Worm (Caenorhabditis elegans) whole organism, L4 larva: ENCODE data around the gene Y37H2A.13.

Experiments
- Y105C5A.15 ChIP-seq: fragments of 200-800 bp; sonication (Bioruptor generic); IDR thresholded peaks from 2 replicates; pipeline ENCODE4 v1.3.6; 2022; ENCODE audit warnings: missing genetic modification characterization, missing compliant biosample characterization
- Y48G9A.11 ChIP-seq: fragments of 200-800 bp; sonication (Bioruptor generic); IDR thresholded peaks from 2 replicates; pipeline ENCODE4 v1.3.6; 2022; ENCODE audit warnings: missing genetic modification reagents, missing genetic modification characterization, missing compliant biosample characterization
- ZK337.2 ChIP-seq: fragments of 200-800 bp; sonication (Bioruptor generic); IDR thresholded peaks from 2 replicates; pipeline ENCODE4 v1.3.6; 2022; ENCODE audit warnings: missing genetic modification reagents, missing genetic modification characterization, missing compliant biosample characterization
- arid-1 ChIP-seq: fragments of 200-800 bp; sonication (Bioruptor generic); conservative IDR thresholded peaks from 2 replicates; pipeline ENCODE4 v1.3.6; 2022; ENCODE audit warnings: missing genetic modification reagents, missing genetic modification characterization, missing compliant biosample characterization
- ceh-20 ChIP-seq: fragments of 200-800 bp; sonication (Bioruptor generic); IDR thresholded peaks from 2 replicates; pipeline ENCODE4 v1.3.6; 2022; ENCODE audit warnings: missing genetic modification reagents, missing genetic modification characterization, missing compliant biosample characterization
- ceh-32 ChIP-seq: sonication (generic microtip); optimal IDR thresholded peaks from 2 replicates; lab custom pipeline; 2016; ENCODE audit warnings: mild to moderate bottlenecking, missing genetic modification characterization, missing compliant biosample characterization; ENCODE audit not compliant: poor library complexity
- daf-12 ChIP-seq: fragments of 150-350 bp; optimal IDR thresholded peaks from 2 replicates; lab custom pipeline; 2014; ENCODE audit warnings: missing biosample characterization, missing genetic modification reagents, missing genetic modification characterization
- dmd-6 ChIP-seq: fragments of 200-800 bp; sonication (Bioruptor generic); IDR thresholded peaks from 2 replicates; pipeline ENCODE4 v1.3.6; 2022; ENCODE audit warnings: missing genetic modification reagents, missing genetic modification characterization, missing compliant biosample characterization
- dmd-8 ChIP-seq: fragments of 200-800 bp; sonication (Bioruptor generic); IDR thresholded peaks from 2 replicates; pipeline ENCODE4 v1.3.6; 2022; ENCODE audit warnings: missing genetic modification characterization, missing compliant biosample characterization
- dmd-9 ChIP-seq: fragments of 200-800 bp; sonication (Bioruptor generic); IDR thresholded peaks from 2 replicates; pipeline ENCODE4 v1.3.6; 2022; ENCODE audit warnings: missing genetic modification reagents, missing genetic modification characterization, missing compliant biosample characterization
- duxl-1 ChIP-seq: sonication (generic microtip); optimal IDR thresholded peaks from 2 replicates; lab custom pipeline; 2016; ENCODE audit warnings: mild to moderate bottlenecking, missing genetic modification characterization, moderate library complexity, missing compliant biosample characterization; ENCODE audit not compliant: poor library complexity
- dve-1 ChIP-seq: sonication (generic microtip); optimal IDR thresholded peaks from 2 replicates; lab custom pipeline; 2017; ENCODE audit warnings: antibody characterized with exemption, mild to moderate bottlenecking, missing genetic modification characterization, missing compliant biosample characterization; ENCODE audit not compliant: insufficient read depth
- hmg-1.1 ChIP-seq: fragments of 200-800 bp; sonication (Bioruptor generic); IDR thresholded peaks from 2 replicates; pipeline ENCODE4 v1.3.6; 2022; ENCODE audit warnings: missing genetic modification reagents, missing genetic modification characterization, missing compliant biosample characterization
- jun-1 ChIP-seq: fragments of 150-350 bp; optimal IDR thresholded peaks from 2 replicates; lab custom pipeline; 2014; ENCODE audit warnings: missing biosample characterization, missing genetic modification reagents, missing genetic modification characterization
- lin-15B ChIP-seq: fragments of 150-350 bp; sonication (generic microtip); optimal IDR thresholded peaks from 3 replicates; lab custom pipeline; 2014; ENCODE audit warnings: missing biosample characterization, missing genetic modification characterization
- lin-29 ChIP-seq: fragments of 200-800 bp; sonication (Bioruptor generic); IDR thresholded peaks from 2 replicates; pipeline ENCODE4 v1.3.6; 2022; ENCODE audit warnings: missing genetic modification reagents, missing genetic modification characterization, missing compliant biosample characterization
- lir-3 ChIP-seq: sonication (generic microtip); optimal IDR thresholded peaks from 2 replicates; lab custom pipeline; 2016; ENCODE audit warnings: mild to moderate bottlenecking, missing genetic modification characterization, missing compliant biosample characterization
- mdl-1 ChIP-seq, 2 experiments: fragments of 150-350 bp in 1 of 2; sonication (generic microtip) in 1 of 2; optimal IDR thresholded peaks; 2 replicates each; lab custom pipeline; 2014 to 2017; ENCODE audit warnings: missing biosample characterization in 2 of 2, missing genetic modification characterization in 2 of 2
- mdt-29 ChIP-seq: fragments of 200-800 bp; sonication (Bioruptor generic); IDR thresholded peaks from 2 replicates; pipeline ENCODE4 v1.3.6; 2022; ENCODE audit warnings: missing genetic modification reagents, missing genetic modification characterization, missing compliant biosample characterization
- mes-2 ChIP-seq: sonication (generic microtip); optimal IDR thresholded peaks from 2 replicates; lab custom pipeline; 2016; ENCODE audit warnings: missing genotype, mild to moderate bottlenecking, missing genetic modification characterization, missing compliant biosample characterization; ENCODE audit not compliant: poor library complexity, severe bottlenecking
- nhr-10 ChIP-seq: fragments of 150-350 bp; optimal IDR thresholded peaks from 2 replicates; lab custom pipeline; 2014; ENCODE audit warnings: missing biosample characterization, missing genetic modification characterization
- nhr-102 ChIP-seq: sonication (generic microtip); optimal IDR thresholded peaks from 2 replicates; lab custom pipeline; 2016; ENCODE audit warnings: mild to moderate bottlenecking, missing genetic modification characterization, moderate library complexity, missing compliant biosample characterization
- nhr-42 ChIP-seq: fragments of 200-800 bp; sonication (Bioruptor generic); IDR thresholded peaks from 2 replicates; pipeline ENCODE4 v1.3.6; 2022; ENCODE audit warnings: missing genetic modification characterization, missing compliant biosample characterization
- nhr-48 ChIP-seq: sonication (generic microtip); optimal IDR thresholded peaks from 2 replicates; lab custom pipeline; 2016; ENCODE audit warnings: mild to moderate bottlenecking, missing genetic modification characterization, missing compliant biosample characterization
- nhr-77 ChIP-seq: fragments of 150-350 bp; optimal IDR thresholded peaks from 2 replicates; lab custom pipeline; 2014; ENCODE audit warnings: missing biosample characterization, missing genetic modification characterization
- pqm-1 ChIP-seq: sonication (generic microtip); optimal IDR thresholded peaks from 2 replicates; lab custom pipeline; 2017; ENCODE audit warnings: missing biosample characterization, missing genetic modification characterization
- rbr-2 ChIP-seq: sonication (generic microtip); optimal IDR thresholded peaks from 2 replicates; lab custom pipeline; 2016; ENCODE audit warnings: missing genotype, missing genetic modification characterization, missing compliant biosample characterization
- saeg-2 ChIP-seq: fragments of 200-800 bp; sonication (Bioruptor generic); IDR thresholded peaks from 2 replicates; pipeline ENCODE4 v1.3.6; 2022; ENCODE audit warnings: missing genetic modification reagents, missing genetic modification characterization, missing compliant biosample characterization
- sdz-12 ChIP-seq: fragments of 200-800 bp; sonication (Bioruptor generic); optimal IDR thresholded peaks from 2 replicates; lab custom pipeline; 2018; ENCODE audit warnings: mild to moderate bottlenecking, missing genetic modification characterization, missing compliant biosample characterization
- spr-3 ChIP-seq: fragments of 200-800 bp; sonication (Bioruptor generic); optimal IDR thresholded peaks from 2 replicates; lab custom pipeline; 2018; ENCODE audit warnings: mild to moderate bottlenecking, missing genetic modification characterization, missing compliant biosample characterization
- tra-1 ChIP-seq: fragments of 200-800 bp; sonication (Bioruptor generic); IDR thresholded peaks from 2 replicates; pipeline ENCODE4 v1.3.6; 2022; ENCODE audit warnings: missing genetic modification reagents, missing genetic modification characterization, missing compliant biosample characterization
- unc-62 ChIP-seq, 3 experiments: fragments of 150-350 bp in 1 of 3; sonication (generic microtip); optimal IDR thresholded peaks in 2 of 3; peaks in 1 of 3; 1 replicate in 1 of 3; 2 replicates in 2 of 3; lab custom pipeline; 2014 to 2017; ENCODE audit warnings: missing biosample characterization in 3 of 3, missing genetic modification characterization in 3 of 3, missing genetic modification reagents in 3 of 3, missing genotype in 1 of 3
- ztf-7 ChIP-seq: fragments of 150-350 bp; optimal IDR thresholded peaks from 2 replicates; lab custom pipeline; 2014; ENCODE audit warnings: missing biosample characterization, missing genetic modification characterization

Y37H2A.13 gene

ce11 chrV:18162568-18162967, 19.9 kb downstream of the Y37H2A.13 start, which contains the start of gene C14A6.12:
C14A6.12 (minus strand) TSS chrV:18162668.
- TF ChIP-seq lin-29 (GFP tag; lab: Robert Waterston, UW) (no peak), sdz-12 (GFP tag; lab: Kevin White, UChicago) (no peak), jun-1 (tag; lab: Kevin White, UChicago) (no peak), mdt-29 (no peak), spr-3 (no peak), dmd-8 (no peak), lir-3 (tag; lab: Kevin White, UChicago) (no peak)
- TF ChIP-seq, all 104 proteins: peak for 0

DNA sequence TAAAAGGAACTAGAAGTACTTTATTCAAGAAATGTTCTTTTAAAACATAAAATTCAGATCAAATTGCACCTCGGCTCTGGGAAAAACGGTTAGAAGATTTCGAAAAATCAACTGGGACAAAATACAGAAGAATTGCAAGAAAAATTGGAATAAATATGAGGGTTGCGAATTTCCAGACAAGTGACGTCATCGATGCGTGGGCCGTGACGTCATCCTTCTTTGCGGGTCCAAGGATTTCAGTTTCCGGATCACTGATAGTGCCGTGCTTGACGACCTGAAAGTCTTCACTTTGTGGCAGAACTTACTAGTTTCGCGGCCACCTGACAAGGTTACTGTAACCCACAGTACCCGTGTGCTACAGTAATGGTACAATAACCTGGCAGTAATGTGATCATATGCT, 20.8 kb downstream of the Y37H2A.13 start:
- TF ChIP-seq daf-12 (tag; lab: Kevin White, UChicago) (no peak), ZK337.2 (GFP tag; lab: Robert Waterston, UW) (no peak), hmg-1.1 (GFP tag; lab: Robert Waterston, UW) (no peak), Y105C5A.15 (GFP tag; lab: Robert Waterston, UW) (no peak), nhr-42 (GFP tag; lab: Robert Waterston, UW) (no peak)

DNA sequence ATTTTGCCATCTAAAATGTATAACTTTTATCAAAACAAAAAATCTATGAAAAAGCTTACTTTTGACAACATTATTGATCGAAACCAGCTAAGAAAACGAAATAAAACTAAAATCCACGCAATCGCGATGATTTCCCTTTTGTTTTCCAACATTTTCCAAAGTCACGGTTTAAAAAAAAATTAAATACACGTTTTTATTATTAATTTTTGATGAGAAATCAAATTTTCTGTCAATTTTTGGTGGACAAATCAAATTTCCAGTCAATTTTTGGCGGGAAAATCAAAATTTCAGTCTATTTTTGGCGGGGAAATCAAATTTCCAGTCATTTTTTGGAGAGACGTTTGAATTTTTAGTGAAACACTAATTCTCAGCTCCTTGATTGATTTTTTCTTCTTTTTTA, 22.1 kb downstream of the Y37H2A.13 start, which contains the start of gene C14A6.5:
Gene C14A6.5, minus strand, starts transcription at position 101 of the 400 bp plus-strand sequence.
- TF ChIP-seq tra-1 (GFP tag; lab: Robert Waterston, UW) (no peak), nhr-10 (tag; lab: Kevin White, UChicago) (no peak), dmd-9 (GFP tag; lab: Robert Waterston, UW) (no peak), pqm-1 (no peak), nhr-48 (tag; lab: Kevin White, UChicago) (no peak), arid-1 (GFP tag; lab: Robert Waterston, UW) (no peak), rbr-2 (tag; lab: Kevin White, UChicago) (no peak), hmg-1.1 (GFP tag; lab: Robert Waterston, UW) (no peak), mdl-1 (tag; optimal IDR thresholded peaks at IDR 0.05; lab: Kevin White, UChicago) (no peak)

ce11 chrV:18167161-18167560, 24.5 kb downstream of the Y37H2A.13 start, which contains the start of gene C14A6.6:
C14A6.6 (minus strand) TSS chrV:18167261.
- TF ChIP-seq nhr-77 (tag; lab: Kevin White, UChicago) (no peak), unc-62 (GFP tag; optimal IDR thresholded peaks at IDR 0.05 in 1 of 2; lab: Kevin White, UChicago) (peak in 1 of 2 experiments; percentile 89), unc-62 (tag; optimal IDR thresholded peaks at IDR 0.05; lab: Kevin White, UChicago) (no peak)

ce11 chrV:18168266-18168665, 25.6 kb downstream of the Y37H2A.13 start, which contains the start of gene C14A6.7:
C14A6.7 (minus strand) TSS chrV:18168366.
- TF ChIP-seq nhr-102 (tag; lab: Kevin White, UChicago) (no peak), dve-1 (tag; lab: Kevin White, UChicago) (no peak), ztf-7 (tag; lab: Kevin White, UChicago) (no peak), lin-15B (tag; lab: Kevin White, UChicago) (no peak), Y48G9A.11 (GFP tag; lab: Robert Waterston, UW) (no peak), daf-12 (tag; lab: Kevin White, UChicago) (no peak), dmd-6 (no peak), duxl-1 (tag; lab: Kevin White, UChicago) (no peak), mes-2 (tag; lab: Kevin White, UChicago) (no peak), nhr-10 (tag; lab: Kevin White, UChicago) (no peak), saeg-2 (GFP tag; lab: Robert Waterston, UW) (no peak), dmd-9 (GFP tag; lab: Robert Waterston, UW) (no peak), mdt-29 (no peak), arid-1 (GFP tag; lab: Robert Waterston, UW) (no peak), ceh-20 (GFP tag; lab: Robert Waterston, UW) (no peak), ceh-32 (tag; lab: Kevin White, UChicago) (no peak)
